Worm (Caenorhabditis elegans) whole organism, dauer: Measurements from ENCODE around the gene col-162.
"Not testable (repeated sequence)": the region's sequence is repeated elsewhere in the genome, so short reads cannot be mapped to it uniquely, and the experiment has no call there.

Experiments used
- unc-62 ChIP-seq: sonication (generic microtip); optimal IDR thresholded peaks from 2 replicates; lab custom pipeline; 2017; ENCODE audit warnings: missing biosample characterization, missing genetic modification reagents, missing genetic modification characterization

col-162 gene

ce11 chrV:13416076-13416475 lies 25.7 kb upstream of the col-162 start:
- no peak for TF ChIP-seq unc-62 (GFP tag; lab: Kevin White, UChicago)

ce11 chrV:13417513-13417912 lies 24.2 kb upstream of the col-162 start, which contains the start of gene F53F1.6:
Gene F53F1.6, minus strand, starts transcription at chrV:13417613.
- no peak for TF ChIP-seq unc-62 (GFP tag; lab: Kevin White, UChicago)

- no peak for TF ChIP-seq unc-62 (GFP tag; lab: Kevin White, UChicago)
Measured at ce11 chrV:13420640-13421039, 21.1 kb upstream of the col-162 start, which contains the start of gene srv-8. Gene srv-8, minus strand, starts transcription at chrV:13420740.

- no peak for TF ChIP-seq unc-62 (GFP tag; lab: Kevin White, UChicago)
Measured at ce11 chrV:13421697-13422096, 20.1 kb upstream of the col-162 start.

ce11 chrV:13423045-13423444 lies 18.7 kb upstream of the col-162 start, which contains the start of gene srv-9:
Gene srv-9, minus strand, starts transcription at chrV:13423145.
- no peak for TF ChIP-seq unc-62 (GFP tag; lab: Kevin White, UChicago)

- TF ChIP-seq unc-62 (GFP tag; lab: Kevin White, UChicago): no peak
Measured at ce11 chrV:13423608-13424007, 18.2 kb upstream of the col-162 start, which contains the start of gene srv-10. Gene srv-10, plus strand, starts transcription at chrV:13423908.

ce11 chrV:13426764-13427163 lies 15.0 kb upstream of the col-162 start, which contains the start of gene srd-18:
Gene srd-18, minus strand, starts transcription at chrV:13426864.
- no peak for TF ChIP-seq unc-62 (GFP tag; lab: Kevin White, UChicago)

- no peak for TF ChIP-seq unc-62 (GFP tag; lab: Kevin White, UChicago)
Measured at ce11 chrV:13427378-13427777, 14.4 kb upstream of the col-162 start.

ce11 chrV:13428660-13429059 lies 13.1 kb upstream of the col-162 start, which contains the start of gene srd-19:
Gene srd-19, minus strand, starts transcription at chrV:13428760.
- TF ChIP-seq unc-62 (GFP tag; lab: Kevin White, UChicago): no peak

ce11 chrV:13432364-13432763 lies 9.4 kb upstream of the col-162 start, which contains the start of gene srd-17:
Gene srd-17, minus strand, starts transcription at chrV:13432714.
- no peak for TF ChIP-seq unc-62 (GFP tag; lab: Kevin White, UChicago)

ce11 chrV:13437473-13438074 lies 4.2 kb upstream of the col-162 start, which contains the start of gene mes-4:
Gene mes-4, minus strand, starts transcription at chrV:13437545.
- no peak for TF ChIP-seq unc-62 (GFP tag; lab: Kevin White, UChicago)

- TF ChIP-seq unc-62 (GFP tag; lab: Kevin White, UChicago): no peak
Measured at ce11 chrV:13442819-13443218, 1.1 kb downstream of the col-162 start.

- TF ChIP-seq unc-62 (GFP tag; lab: Kevin White, UChicago): not testable (repeated sequence)
Measured at ce11 chrV:13443535-13443934, 1.8 kb downstream of the col-162 start, which contains the start of gene Y2H9A.6. Gene Y2H9A.6, plus strand, starts transcription at chrV:13443835.

ce11 chrV:13445229-13445949 lies 3.6 kb downstream of the col-162 start, which contains the start of gene Y2H9A.4:
Gene Y2H9A.4, plus strand, starts transcription at chrV:13445899.
- TF ChIP-seq unc-62 (GFP tag; lab: Kevin White, UChicago): no peak

ce11 chrV:13453334-13453733 lies 11.6 kb downstream of the col-162 start, which contains the start of gene lurp-2:
Gene lurp-2, plus strand, starts transcription at chrV:13453634.
- no peak for TF ChIP-seq unc-62 (GFP tag; lab: Kevin White, UChicago)

ce11 chrV:13455448-13455847 lies 13.7 kb downstream of the col-162 start, which contains the start of gene lurp-3:
Gene lurp-3, plus strand, starts transcription at chrV:13455748.
- TF ChIP-seq unc-62 (GFP tag; lab: Kevin White, UChicago): no peak
